Fruit fly (Drosophila melanogaster): ENCODE measurements around the gene iPLA2-VIA.

DNA sequence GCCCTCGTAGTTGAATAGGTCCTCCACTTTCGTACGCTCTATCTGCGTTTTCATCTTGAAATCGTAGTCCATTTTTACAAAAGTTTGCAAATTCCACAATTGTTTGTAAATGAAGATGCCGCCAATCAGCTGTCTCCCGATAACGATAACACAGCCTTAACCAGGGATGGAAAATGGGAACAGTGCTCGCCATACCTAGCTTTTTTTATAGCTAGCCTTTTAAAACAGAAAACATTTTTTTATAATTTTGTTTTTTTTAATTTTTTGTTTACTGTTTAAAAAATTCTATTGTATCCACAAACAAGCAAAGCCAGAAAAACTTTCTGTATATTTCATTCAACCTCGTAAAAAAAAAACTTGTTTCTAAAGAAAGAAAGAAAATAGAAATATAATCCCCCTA is 25.6 kb downstream of the iPLA2-VIA start, which contains the start of gene Cdk8:
- TF ChIP-seq CG14711 (tag; optimal IDR thresholded peaks at IDR 0.05) (peak; percentile 42), pad (GFP tag; optimal IDR thresholded peaks at IDR 0.05) (no peak), cic (GFP tag; optimal IDR thresholded peaks at IDR 0.05) (no peak), CG12768 (GFP tag; optimal IDR thresholded peaks at IDR 0.05) (no peak), CG7045 (GFP tag; optimal IDR thresholded peaks at IDR 0.05) (no peak)

Data from whole organism, adult.